Worm (Caenorhabditis elegans) whole organism, L4/young adult: Measurements from ENCODE around the gene gcy-12.

Experiments
- W03F9.2 ChIP-seq: fragments of 150-350 bp; optimal IDR thresholded peaks from 2 replicates; lab custom pipeline; 2014; ENCODE audit warnings: missing biosample characterization, missing genetic modification characterization
- him-1 ChIP-seq: sonication (generic microtip); optimal IDR thresholded peaks from 2 replicates; lab custom pipeline; 2016; ENCODE audit warnings: missing genotype, missing genetic modification reagents, missing genetic modification characterization, missing compliant biosample characterization

DNA sequence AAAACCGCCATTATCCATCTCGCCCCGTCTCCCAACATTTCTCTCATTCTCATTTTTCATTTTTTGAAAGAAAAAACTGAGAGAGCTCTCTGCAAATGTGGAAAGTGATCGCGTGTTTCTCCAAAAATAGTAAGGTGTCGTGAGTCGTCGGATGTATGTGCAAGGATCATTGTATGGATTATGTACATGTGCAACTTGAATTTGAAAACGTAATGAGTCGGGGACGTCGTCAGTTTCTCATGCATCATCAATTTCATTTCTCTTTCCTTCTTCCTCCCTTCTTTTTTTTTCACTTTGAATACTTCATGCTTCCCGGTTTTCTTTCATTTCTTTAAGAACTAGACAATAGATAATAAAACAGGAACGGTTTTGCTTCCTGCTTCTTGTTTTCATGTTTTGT is 6.7 kb upstream of the gcy-12 start:
- TF ChIP-seq W03F9.2 (tag; lab: Kevin White, UChicago) (no peak), him-1 (tag; lab: Kevin White, UChicago) (no peak)
